Worm (Caenorhabditis elegans): ENCODE results near the gene gst-30.
"Not testable (repeated sequence)": the region's sequence is repeated elsewhere in the genome, so short reads cannot be mapped to it uniquely, and the experiment has no call there.

Gene gst-30

DNA sequence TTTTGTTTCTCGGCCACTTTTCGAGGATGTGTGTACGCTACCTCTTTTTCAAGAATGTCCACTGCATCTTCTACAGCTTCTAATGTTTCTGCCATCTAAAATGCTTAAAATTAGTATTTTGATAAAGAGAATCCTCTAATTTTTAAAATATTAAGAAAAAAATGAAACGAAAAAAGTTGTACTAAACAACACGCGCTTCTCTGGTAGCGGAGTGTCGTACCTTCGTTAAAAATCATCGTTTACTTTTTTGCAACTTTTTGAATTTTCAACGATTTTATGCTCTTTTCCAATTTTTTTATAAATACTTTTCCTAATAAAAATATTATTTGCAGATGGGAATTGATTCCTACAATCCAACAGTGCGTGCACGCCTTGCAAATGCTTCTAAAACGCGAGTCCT, 10.8 kb upstream of the gst-30 start, which contains the start of the genes gldi-11 and ZK546.2:
gldi-11 (minus strand) TSS at position 95 of the 400 bp plus-strand sequence.
ZK546.2 (plus strand) TSS at position 333 of the 400 bp plus-strand sequence.
- TF ChIP-seq unc-62 (GFP tag; optimal IDR thresholded peaks at IDR 0.05) = no peak

DNA sequence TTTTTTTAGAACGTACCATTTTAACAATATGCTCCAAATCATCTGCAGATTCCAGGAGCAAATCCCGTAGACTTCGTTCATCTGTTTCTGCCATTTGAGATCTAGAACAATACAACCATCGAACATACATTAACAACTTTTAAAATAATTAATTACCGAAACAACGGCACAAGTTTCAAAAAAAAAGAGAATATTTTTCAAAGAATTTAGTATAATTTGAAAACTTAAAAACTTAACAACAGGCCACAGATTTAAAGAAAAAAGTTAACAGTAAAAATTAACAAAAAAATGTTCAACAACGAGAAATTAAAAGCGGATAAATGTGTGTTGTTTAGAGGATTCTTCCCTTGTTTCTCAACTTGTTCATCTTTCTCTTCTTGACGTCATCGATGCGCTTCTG, 9.0 kb upstream of the gst-30 start, which contains the start of gene mdt-4:
mdt-4 (minus strand) TSS at position 101 of the 400 bp plus-strand sequence.
- no peak for TF ChIP-seq unc-62 (GFP tag; optimal IDR thresholded peaks at IDR 0.05)

DNA sequence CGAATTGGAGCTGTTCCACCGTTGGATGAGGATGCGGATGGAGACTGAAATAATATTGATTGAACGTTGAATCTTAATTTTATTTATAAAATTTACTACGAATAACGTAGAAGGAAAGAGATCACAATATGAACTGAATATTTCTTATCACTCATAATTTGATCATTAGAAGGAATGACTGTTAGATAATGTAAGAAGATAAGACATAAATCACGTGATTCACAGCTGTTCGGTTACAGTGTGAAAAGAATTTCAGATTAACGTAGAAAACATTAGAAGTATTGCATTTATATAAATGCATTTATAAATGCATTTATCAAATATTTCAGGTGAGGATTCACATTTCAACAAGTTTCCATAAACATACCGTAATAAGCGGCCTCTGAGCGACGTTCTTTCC, 8.0 kb upstream of the gst-30 start:
- TF ChIP-seq unc-62 (GFP tag; optimal IDR thresholded peaks at IDR 0.05) = no peak

DNA sequence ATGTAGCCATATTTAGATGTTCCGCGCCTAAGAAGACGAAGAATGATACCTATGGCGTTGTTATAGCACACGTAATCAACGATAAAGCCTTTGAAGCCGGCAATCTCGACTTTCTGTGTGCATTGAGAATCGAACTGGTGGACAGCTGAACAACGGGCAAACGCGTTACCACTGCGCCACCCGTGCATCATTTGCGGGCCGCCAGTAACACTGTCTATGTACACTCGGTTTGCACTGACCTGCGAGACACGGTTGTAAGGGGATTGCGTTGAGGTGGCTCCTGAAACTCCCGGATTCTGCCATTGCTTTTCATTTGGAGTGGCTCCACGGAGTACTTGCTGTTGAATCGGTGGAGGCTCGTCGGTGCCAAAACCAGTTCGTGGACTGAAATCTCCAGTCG, 7.5 kb upstream of the gst-30 start:
- TF ChIP-seq unc-62 (GFP tag; optimal IDR thresholded peaks at IDR 0.05) = no peak

DNA sequence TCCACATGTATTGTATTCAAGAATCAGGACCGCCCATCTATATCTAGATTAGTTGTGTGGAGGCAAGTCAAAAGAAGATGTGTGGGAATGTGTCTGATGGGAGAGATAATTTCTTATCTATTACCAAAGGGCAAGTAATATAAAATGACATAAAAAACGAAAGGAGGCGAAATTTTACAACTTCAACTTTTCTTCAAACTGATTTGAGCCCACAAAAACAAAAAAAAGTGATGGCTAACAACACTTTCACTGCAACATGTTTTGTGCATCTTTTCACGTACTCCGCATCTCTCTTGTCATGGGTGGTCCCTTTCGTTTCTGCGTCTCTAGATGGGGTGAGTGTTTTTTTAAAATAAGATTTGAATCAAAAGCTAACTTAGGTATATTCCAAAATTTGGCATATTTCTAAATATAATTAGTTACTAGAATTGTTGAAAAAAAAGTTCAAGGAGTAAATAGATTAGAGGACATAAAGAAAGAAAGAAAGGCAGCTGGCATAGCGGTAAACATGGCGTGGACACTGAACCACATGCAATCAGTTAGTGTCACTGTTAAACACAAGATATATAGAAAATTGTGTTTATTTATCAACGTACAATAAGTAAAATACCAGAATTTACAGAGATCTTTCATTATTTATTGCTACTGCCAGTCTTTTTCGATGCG, 6.8 kb upstream of the gst-30 start, which contains the start of gene ZK546.19:
ZK546.19 (plus strand) TSS at position 186 of the 666 bp plus-strand sequence.
- TF ChIP-seq unc-62 (GFP tag; optimal IDR thresholded peaks at IDR 0.05) = no peak

DNA sequence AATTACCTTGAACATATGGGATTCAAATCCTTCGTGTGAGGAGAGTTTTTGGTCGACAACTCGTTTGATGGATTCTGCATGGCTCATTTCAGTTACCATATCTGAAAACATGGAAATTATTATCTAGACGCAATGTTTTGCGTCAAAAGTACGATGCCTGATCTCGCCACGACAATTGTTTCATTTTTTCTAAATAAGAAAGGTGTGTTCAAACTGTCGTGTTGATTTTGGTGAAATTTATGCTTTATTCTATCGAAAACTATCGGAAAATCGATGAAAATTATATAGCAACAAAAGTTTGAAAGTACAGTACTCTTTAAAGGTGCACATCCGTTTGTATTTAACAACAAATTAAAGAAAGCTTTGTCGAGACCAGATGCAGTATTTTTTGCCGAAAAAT, 6.2 kb upstream of the gst-30 start, which contains the start of gene cblc-1:
cblc-1 (minus strand) TSS at position 101 of the 400 bp plus-strand sequence.
- TF ChIP-seq unc-62 (GFP tag; optimal IDR thresholded peaks at IDR 0.05) = no peak

DNA sequence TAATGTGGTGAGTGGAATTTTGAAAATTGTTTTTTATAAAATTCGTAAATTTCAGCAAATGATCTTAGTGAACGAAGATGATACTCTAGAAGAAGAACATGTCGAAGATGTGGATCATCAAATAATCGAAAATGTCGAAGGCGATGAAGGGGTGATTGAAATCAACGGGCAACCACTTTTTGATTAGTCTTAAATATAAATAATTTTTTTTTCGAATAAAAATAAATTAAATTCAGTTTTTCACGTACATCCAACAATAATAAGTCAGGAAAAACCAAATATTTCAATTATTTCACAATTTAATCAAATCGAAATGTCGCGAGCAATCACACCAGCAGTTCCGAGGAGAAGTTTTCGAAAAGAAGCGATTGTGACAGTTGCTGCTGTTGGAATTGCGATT, 2.9 kb upstream of the gst-30 start, which contains the start of gene ZK546.4:
ZK546.4 (plus strand) TSS at position 301 of the 400 bp plus-strand sequence.
- no peak for TF ChIP-seq unc-62 (GFP tag; optimal IDR thresholded peaks at IDR 0.05)

DNA sequence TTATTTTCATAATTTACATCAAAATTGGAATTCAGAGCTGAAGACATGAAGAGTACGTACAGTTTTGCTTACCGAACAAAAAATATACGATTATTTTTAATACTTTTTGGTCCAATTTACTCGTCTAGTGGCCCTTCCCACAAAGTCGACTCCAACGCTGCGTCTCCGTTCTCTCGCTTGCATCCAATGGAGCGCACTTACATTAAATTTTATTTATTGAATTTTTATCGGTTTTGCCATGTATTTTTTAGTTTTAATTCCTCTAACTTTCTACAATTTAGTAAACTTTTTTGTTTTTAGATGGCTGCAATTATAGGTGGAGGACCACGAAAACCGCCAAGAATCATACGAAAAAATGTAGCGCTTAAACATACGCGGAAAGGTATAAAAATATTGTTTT, 664 bp upstream of the gst-30 start, which contains the start of gene ZK546.5:
ZK546.5 (plus strand) TSS at position 301 of the 400 bp plus-strand sequence.
- no peak for TF ChIP-seq unc-62 (GFP tag; optimal IDR thresholded peaks at IDR 0.05)

DNA sequence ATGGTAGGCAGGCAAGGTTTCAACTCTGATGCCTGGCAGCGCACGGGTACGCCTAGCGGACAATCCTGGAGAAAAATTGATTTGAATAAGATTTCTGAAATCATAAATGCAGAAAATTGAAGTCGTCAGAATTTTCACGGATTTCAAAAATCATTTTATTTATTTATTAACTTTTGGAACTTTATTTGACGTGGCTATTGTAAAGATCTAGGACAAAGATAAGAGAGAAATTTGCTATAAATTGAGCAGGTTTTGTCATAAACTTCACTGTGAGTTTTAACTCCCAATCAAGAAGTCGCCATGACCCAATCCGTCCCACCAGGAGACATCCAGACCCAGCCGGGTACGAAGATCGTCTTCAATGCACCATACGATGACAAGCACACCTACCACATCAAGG, 2.1 kb downstream of the gst-30 start, which contains the start of gene msp-152:
msp-152 (plus strand) TSS at position 301 of the 400 bp plus-strand sequence.
- not testable (repeated sequence) for TF ChIP-seq unc-62 (GFP tag; optimal IDR thresholded peaks at IDR 0.05)

DNA sequence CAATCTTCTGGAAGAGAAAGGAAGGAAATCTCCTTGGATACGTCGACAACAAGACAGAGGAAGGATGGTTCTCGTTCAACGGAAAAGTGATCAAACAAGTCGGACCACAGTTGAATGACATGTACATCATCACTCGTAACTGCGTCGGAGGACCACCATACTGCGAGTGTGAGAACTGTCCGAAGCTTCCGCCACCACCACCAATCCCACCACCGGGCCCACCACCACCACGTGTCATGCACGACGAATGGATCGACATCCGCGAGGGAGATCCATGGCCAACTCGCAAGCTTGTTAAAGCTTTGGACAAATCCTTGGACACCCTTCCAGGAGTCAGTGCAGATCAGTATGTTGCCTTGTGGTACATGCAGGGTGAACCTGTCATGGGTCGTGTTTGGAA, 3.6 kb downstream of the gst-30 start:
- TF ChIP-seq unc-62 (GFP tag; optimal IDR thresholded peaks at IDR 0.05) = no peak

DNA sequence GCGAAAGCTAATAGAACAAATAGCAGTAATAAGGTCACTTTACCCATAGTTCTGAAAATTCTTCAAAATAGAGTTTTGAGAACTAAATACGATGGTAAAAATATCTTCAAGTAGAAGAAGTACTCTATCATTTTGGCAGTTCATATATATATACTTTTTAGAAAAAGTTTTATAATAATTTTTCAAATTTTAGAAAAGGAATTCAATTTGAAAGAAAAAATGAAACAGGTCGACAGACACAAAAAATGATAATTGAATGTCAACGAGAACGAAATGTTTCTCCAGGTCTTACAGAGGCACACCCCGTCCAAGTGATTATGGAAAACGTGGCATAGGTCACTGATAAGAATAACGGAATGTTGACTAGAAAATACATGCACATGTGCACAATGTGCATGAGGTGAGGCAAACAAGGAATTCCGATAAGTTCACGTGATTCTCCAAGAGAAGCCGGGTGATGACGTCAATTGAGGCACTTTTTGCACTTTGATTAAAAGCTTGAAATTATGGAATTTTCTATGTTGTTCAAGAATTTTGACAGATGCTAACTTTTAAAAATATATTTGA, 9.6 kb downstream of the gst-30 start, which contains the start of gene aagr-2:
aagr-2 (minus strand) TSS at position 51 of the 567 bp plus-strand sequence.
- TF ChIP-seq unc-62 (GFP tag; optimal IDR thresholded peaks at IDR 0.05) = no peak

DNA sequence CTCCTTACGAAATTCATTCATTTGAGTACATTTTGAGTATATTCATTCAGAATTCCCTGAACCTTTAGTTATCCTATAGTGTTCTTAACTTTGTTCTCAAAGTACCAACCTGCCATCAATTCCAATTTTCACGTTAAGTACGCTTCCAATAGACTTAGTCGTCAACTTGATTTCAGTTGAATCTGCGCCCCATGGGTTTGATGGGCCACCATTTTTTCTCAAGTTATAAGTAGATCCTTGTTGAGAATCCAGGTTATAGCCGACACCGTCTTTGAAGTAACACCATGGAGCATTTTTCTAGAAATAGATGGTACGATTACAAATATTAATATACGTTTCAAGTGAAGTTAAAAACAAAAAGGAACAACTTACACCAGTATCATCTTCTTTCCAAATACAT, 10.1 kb downstream of the gst-30 start:
- no peak for TF ChIP-seq unc-62 (GFP tag; optimal IDR thresholded peaks at IDR 0.05)

DNA sequence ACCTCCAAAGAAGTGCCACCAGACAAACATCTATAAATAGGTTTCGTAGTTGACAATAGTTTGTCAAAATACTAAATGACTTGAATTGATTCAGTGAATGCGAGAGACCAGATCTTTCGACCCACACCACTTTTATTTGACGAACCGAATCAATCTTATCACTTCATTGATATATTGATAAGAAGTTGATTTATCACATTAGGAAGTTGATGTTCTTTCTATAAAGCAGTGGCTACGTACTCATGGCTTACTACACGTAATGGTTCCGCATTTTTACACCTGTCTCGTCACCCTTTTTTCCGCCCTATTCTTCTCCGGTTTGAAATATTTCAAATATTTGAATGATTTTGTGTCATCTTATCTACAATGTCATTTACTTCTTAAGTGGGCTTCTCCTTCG, 14.2 kb downstream of the gst-30 start:
- TF ChIP-seq unc-62 (GFP tag; optimal IDR thresholded peaks at IDR 0.05) = no peak

DNA sequence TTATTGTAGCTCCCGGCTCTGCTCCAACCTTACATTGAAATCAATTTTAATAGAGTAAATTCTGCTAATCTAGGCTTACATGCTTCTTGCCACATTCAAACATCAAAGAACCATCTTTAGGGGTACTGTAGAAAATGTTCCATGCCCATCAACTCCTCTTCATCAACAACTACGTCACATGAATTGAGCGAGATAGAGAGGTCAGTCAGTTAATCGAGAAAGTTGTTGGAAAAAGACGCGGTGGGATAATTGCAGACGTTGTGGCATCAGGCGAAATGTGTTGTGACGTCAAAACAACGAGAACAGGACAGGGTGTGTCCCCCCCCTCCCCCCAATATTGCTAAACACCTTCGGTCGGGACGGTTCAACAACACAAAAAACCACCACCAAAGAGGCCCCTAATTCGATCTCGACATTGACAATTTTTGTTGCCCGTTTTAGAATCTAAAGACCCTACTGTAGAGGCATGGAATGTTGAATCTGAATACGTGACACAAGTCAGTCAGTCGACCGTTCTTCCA, 16.3 kb downstream of the gst-30 start:
- TF ChIP-seq unc-62 (GFP tag; optimal IDR thresholded peaks at IDR 0.05) = no peak

DNA sequence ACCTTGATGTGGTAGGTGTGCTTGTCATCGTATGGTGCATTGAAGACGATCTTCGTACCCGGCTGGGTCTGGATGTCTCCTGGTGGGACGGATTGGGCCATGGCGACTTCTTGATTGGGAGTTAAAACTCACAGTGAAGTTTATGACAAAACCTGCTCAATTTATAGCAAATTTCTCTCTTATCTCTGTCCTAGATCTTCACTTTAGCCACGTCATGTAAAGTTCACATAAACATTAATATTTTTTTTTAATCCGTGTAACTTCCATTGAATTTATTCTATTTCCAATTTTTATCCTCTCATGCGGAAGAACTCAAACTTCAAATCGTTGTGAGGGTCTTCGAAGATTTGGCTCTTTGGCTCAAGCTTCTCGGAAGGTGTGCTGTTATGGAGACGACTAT, 18.4 kb downstream of the gst-30 start, which contains the start of gene msp-31:
msp-31 (minus strand) TSS at position 101 of the 400 bp plus-strand sequence.
- TF ChIP-seq unc-62 (GFP tag; optimal IDR thresholded peaks at IDR 0.05) = not testable (repeated sequence)

DNA sequence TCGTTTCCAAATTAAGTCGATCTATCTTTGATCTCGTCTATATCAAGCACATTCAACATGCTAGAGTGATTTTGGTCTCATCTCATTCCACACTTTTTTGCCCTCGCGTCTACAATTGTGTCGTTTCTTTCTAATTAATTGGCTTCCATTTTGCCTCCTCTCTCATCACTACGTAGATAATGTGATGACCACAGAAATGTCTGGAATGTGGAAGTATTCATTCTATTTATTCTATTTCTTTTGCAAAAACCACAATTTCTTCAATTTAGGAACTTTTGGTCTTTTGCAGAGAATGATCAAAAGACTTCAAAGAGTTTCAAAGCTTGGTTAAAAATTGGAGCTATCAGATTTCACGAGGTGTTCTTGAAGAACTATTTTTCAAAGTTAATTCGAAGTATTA, 19.3 kb downstream of the gst-30 start:
- TF ChIP-seq unc-62 (GFP tag; optimal IDR thresholded peaks at IDR 0.05) = no peak
